Fruit fly (Drosophila melanogaster) whole organism, embryonic: ENCODE data around the gene Jhbp3.

Experiments
- BtbVII ChIP-seq: fragments of 200-800 bp; sonication (Bioruptor generic); optimal IDR thresholded peaks from 3 replicates; lab custom pipeline; 2017; ENCODE audit warnings: missing biosample characterization, mild to moderate bottlenecking, missing genetic modification characterization
- C15 ChIP-seq: fragments of 200-800 bp; sonication (Bioruptor generic); IDR thresholded peaks from 3 replicates; pipeline ENCODE4 v1.3.6; 2022; ENCODE audit warnings: missing biosample characterization, missing genetic modification characterization
- CG10147 ChIP-seq: fragments of 200-800 bp; sonication (Bioruptor generic); optimal IDR thresholded peaks from 2 replicates; lab custom pipeline; 2019; ENCODE audit warnings: missing biosample characterization, mild to moderate bottlenecking, missing genetic modification characterization, moderate library complexity
- CG10321 ChIP-seq: fragments of 200-800 bp; sonication (Bioruptor generic); IDR thresholded peaks from 2 replicates; pipeline ENCODE4 v1.3.6; 2022; ENCODE audit warnings: missing biosample characterization, missing genetic modification characterization
- CG10543 ChIP-seq: fragments of 200-800 bp; sonication (Bioruptor generic); optimal IDR thresholded peaks from 3 replicates; lab custom pipeline; 2017; ENCODE audit warnings: missing biosample characterization, mild to moderate bottlenecking, missing genetic modification characterization, moderate library complexity
- CG10959 ChIP-seq: fragments of 200-800 bp; sonication (Bioruptor generic); IDR thresholded peaks from 2 replicates; pipeline ENCODE4 v1.3.6; 2022; ENCODE audit warnings: missing biosample characterization, missing genetic modification characterization
- CG12744 ChIP-seq: fragments of 200-800 bp; sonication (Bioruptor generic); optimal IDR thresholded peaks from 2 replicates; lab custom pipeline; 2016; ENCODE audit warnings: missing biosample characterization, missing genetic modification characterization
- CG12769 ChIP-seq: fragments of 200-800 bp; sonication (Bioruptor generic); optimal IDR thresholded peaks from 2 replicates; lab custom pipeline; 2019; ENCODE audit warnings: missing biosample characterization, mild to moderate bottlenecking, missing genetic modification characterization, moderate library complexity
- CG13624 ChIP-seq: fragments of 200-800 bp; sonication (Bioruptor generic); optimal IDR thresholded peaks from 2 replicates; lab custom pipeline; 2016; ENCODE audit warnings: missing biosample characterization, missing genetic modification characterization
- CG15479 ChIP-seq: fragments of 200-800 bp; sonication (Bioruptor generic); optimal IDR thresholded peaks from 3 replicates; lab custom pipeline; 2019; ENCODE audit warnings: missing biosample characterization, mild to moderate bottlenecking, missing genetic modification characterization, moderate library complexity
- CG34376 ChIP-seq: fragments of 200-800 bp; sonication (Bioruptor generic); optimal IDR thresholded peaks from 2 replicates; lab custom pipeline; 2018; ENCODE audit warnings: missing biosample characterization, mild to moderate bottlenecking, missing genetic modification characterization
- CG8290 ChIP-seq, 3 experiments: fragments of 200-800 bp; sonication (Bioruptor generic); optimal IDR thresholded peaks; 2 replicates each; lab custom pipeline; 2016 to 2019; ENCODE audit warnings: missing biosample characterization in 3 of 3, missing genetic modification characterization in 3 of 3, mild to moderate bottlenecking in 2 of 3, moderate library complexity in 1 of 3
- CTCF ChIP-seq: fragments of 200-800 bp; sonication (Bioruptor generic); optimal IDR thresholded peaks from 2 replicates; lab custom pipeline; 2017; ENCODE audit warnings: missing biosample characterization, mild to moderate bottlenecking, missing genetic modification characterization, moderate library complexity
- D ChIP-seq, 2 experiments: fragments of 200-800 bp in 1 of 2; fragments of >200 bp in 1 of 2; sonication (Bioruptor generic) in 1 of 2; optimal IDR thresholded peaks; 2 replicates in 1 of 2; 3 replicates in 1 of 2; lab custom pipeline; 2017; ENCODE audit warnings: mild to moderate bottlenecking in 1 of 2, missing biosample characterization in 1 of 2, missing genetic modification characterization in 1 of 2, missing genetic modification reagents in 1 of 2
- D19B ChIP-seq: fragments of 200-800 bp; sonication (Bioruptor generic); optimal IDR thresholded peaks from 2 replicates; lab custom pipeline; 2017; ENCODE audit warnings: missing biosample characterization, mild to moderate bottlenecking, missing genetic modification characterization
- Deaf1 ChIP-seq: fragments of 200-800 bp; optimal IDR thresholded peaks from 3 replicates; lab custom pipeline; 2019; ENCODE audit warnings: missing biosample characterization, mild to moderate bottlenecking, missing genetic modification characterization, moderate library complexity
- E2f2 ChIP-seq: fragments of 200-800 bp; sonication (Bioruptor generic); IDR thresholded peaks from 2 replicates; pipeline ENCODE4 v1.3.6; 2022; ENCODE audit warnings: missing biosample characterization, missing genetic modification characterization
- Elba2 ChIP-seq: fragments of 200-800 bp; sonication (Bioruptor generic); optimal IDR thresholded peaks from 3 replicates; lab custom pipeline; 2016; ENCODE audit warnings: missing biosample characterization, missing genetic modification characterization
- HLHmδ ChIP-seq: fragments of 200-800 bp; sonication (Bioruptor generic); optimal IDR thresholded peaks from 2 replicates; lab custom pipeline; 2018; ENCODE audit warnings: missing biosample characterization, mild to moderate bottlenecking, missing genetic modification characterization, moderate library complexity
- Hsf ChIP-seq: fragments of 200-800 bp; sonication (Bioruptor generic); optimal IDR thresholded peaks from 3 replicates; lab custom pipeline; 2016; ENCODE audit warnings: missing biosample characterization, missing genetic modification characterization
- MESR4 ChIP-seq: fragments of 200-800 bp; sonication (Bioruptor generic); optimal IDR thresholded peaks from 2 replicates; lab custom pipeline; 2018; ENCODE audit warnings: missing biosample characterization, mild to moderate bottlenecking, missing genetic modification characterization, moderate library complexity
- Med ChIP-seq: fragments of 200-800 bp; sonication (Bioruptor generic); peaks from one replicate; lab custom pipeline; 2016; ENCODE audit warnings: missing biosample characterization, missing genetic modification characterization, mild to moderate bottlenecking, inconsistent platforms, moderate library complexity
- Spps ChIP-seq: fragments of 200-800 bp; sonication (Bioruptor generic); optimal IDR thresholded peaks from 2 replicates; lab custom pipeline; 2018; ENCODE audit warnings: missing biosample characterization, mild to moderate bottlenecking, missing genetic modification characterization
- YL-1 ChIP-seq: fragments of 200-800 bp; sonication (Bioruptor generic); optimal IDR thresholded peaks from 3 replicates; lab custom pipeline; 2017; ENCODE audit warnings: missing biosample characterization, mild to moderate bottlenecking, missing genetic modification characterization
- ase ChIP-seq: fragments of 200-800 bp; sonication (Bioruptor generic); IDR thresholded peaks from 3 replicates; pipeline ENCODE4 v1.3.6; 2022; ENCODE audit warnings: missing biosample characterization, missing genetic modification characterization
- bbx ChIP-seq: fragments of 200-800 bp; sonication (Bioruptor generic); IDR thresholded peaks from 2 replicates; pipeline ENCODE4 v1.3.6; 2022; ENCODE audit warnings: missing biosample characterization, missing genetic modification characterization; ENCODE audit not compliant: partially characterized antibody
- cg ChIP-seq: fragments of 200-800 bp; sonication (Bioruptor generic); optimal IDR thresholded peaks from 3 replicates; lab custom pipeline; 2019; ENCODE audit warnings: missing biosample characterization, mild to moderate bottlenecking, missing genetic modification characterization, moderate library complexity
- chif ChIP-seq, 2 experiments: fragments of 200-800 bp; sonication (Bioruptor generic); optimal IDR thresholded peaks; 3 replicates each; lab custom pipeline; 2016; ENCODE audit warnings: missing biosample characterization in 2 of 2, missing genetic modification characterization in 2 of 2
- chn ChIP-seq: fragments of 200-800 bp; sonication (Bioruptor generic); optimal IDR thresholded peaks from 2 replicates; lab custom pipeline; 2016; ENCODE audit warnings: missing biosample characterization, missing genetic modification characterization
- cwo ChIP-seq: fragments of 200-800 bp; sonication (Bioruptor generic); optimal IDR thresholded peaks from 3 replicates; lab custom pipeline; 2017; ENCODE audit warnings: missing biosample characterization, missing genetic modification characterization, mild to moderate bottlenecking, moderate library complexity, missing genetic modification reagents
- ewg ChIP-seq: fragments of 200-800 bp; sonication (Bioruptor generic); optimal IDR thresholded peaks from 3 replicates; lab custom pipeline; 2017; ENCODE audit warnings: mild to moderate bottlenecking, missing biosample characterization, missing genetic modification reagents, missing genetic modification characterization
- kay ChIP-seq: fragments of 200-800 bp; sonication (Bioruptor generic); optimal IDR thresholded peaks from 2 replicates; lab custom pipeline; 2016; ENCODE audit warnings: missing biosample characterization, missing genetic modification characterization
- luna ChIP-seq: fragments of 200-800 bp; sonication (Bioruptor generic); optimal IDR thresholded peaks from 2 replicates; lab custom pipeline; 2016; ENCODE audit warnings: missing biosample characterization, missing genetic modification characterization
- mirr ChIP-seq: fragments of 200-800 bp; sonication (Bioruptor generic); optimal IDR thresholded peaks from 3 replicates; lab custom pipeline; 2018; ENCODE audit warnings: missing biosample characterization, mild to moderate bottlenecking, missing genetic modification characterization
- nerfin-1 ChIP-seq: fragments of 200-800 bp; sonication (Bioruptor generic); optimal IDR thresholded peaks from 3 replicates; lab custom pipeline; 2019; ENCODE audit warnings: missing biosample characterization, mild to moderate bottlenecking, missing genetic modification characterization, moderate library complexity
- nmo ChIP-seq: fragments of 200-800 bp; sonication (Bioruptor generic); optimal IDR thresholded peaks from 2 replicates; lab custom pipeline; 2018; ENCODE audit warnings: missing biosample characterization, mild to moderate bottlenecking, missing genetic modification characterization, moderate library complexity
- nom ChIP-seq: fragments of 200-800 bp; sonication (Bioruptor generic); optimal IDR thresholded peaks from 2 replicates; lab custom pipeline; 2017; ENCODE audit warnings: missing biosample characterization, missing genetic modification characterization, mild to moderate bottlenecking, moderate library complexity, missing genetic modification reagents
- pros ChIP-seq: fragments of 200-800 bp; sonication (Bioruptor generic); optimal IDR thresholded peaks from 3 replicates; lab custom pipeline; 2019; ENCODE audit warnings: missing biosample characterization, mild to moderate bottlenecking, missing genetic modification characterization, moderate library complexity
- sd ChIP-seq: fragments of 200-800 bp; sonication (Bioruptor generic); optimal IDR thresholded peaks from 3 replicates; lab custom pipeline; 2018; ENCODE audit warnings: missing biosample characterization, mild to moderate bottlenecking, missing genetic modification characterization, moderate library complexity
- sug ChIP-seq: fragments of 200-800 bp; optimal IDR thresholded peaks from 2 replicates; lab custom pipeline; 2019; ENCODE audit warnings: missing biosample characterization, mild to moderate bottlenecking, missing genetic modification characterization, moderate library complexity
- tll ChIP-seq, 2 experiments: fragments of 200-800 bp in 1 of 2; fragments of >200 bp in 1 of 2; sonication (Bioruptor generic) in 1 of 2; optimal IDR thresholded peaks; 2 replicates each; lab custom pipeline; 2017 to 2019; ENCODE audit warnings: missing biosample characterization in 2 of 2, missing genetic modification characterization in 2 of 2, mild to moderate bottlenecking in 1 of 2, moderate library complexity in 1 of 2
- trem ChIP-seq: fragments of 200-800 bp; optimal IDR thresholded peaks from 3 replicates; lab custom pipeline; 2019; ENCODE audit warnings: missing biosample characterization, mild to moderate bottlenecking, missing genetic modification characterization, moderate library complexity
- wor ChIP-seq: fragments of 200-800 bp; sonication (Bioruptor generic); IDR thresholded peaks from 2 replicates; pipeline ENCODE4 v1.3.6; 2022; ENCODE audit warnings: missing biosample characterization, missing genetic modification characterization

The Jhbp3 gene

DNA sequence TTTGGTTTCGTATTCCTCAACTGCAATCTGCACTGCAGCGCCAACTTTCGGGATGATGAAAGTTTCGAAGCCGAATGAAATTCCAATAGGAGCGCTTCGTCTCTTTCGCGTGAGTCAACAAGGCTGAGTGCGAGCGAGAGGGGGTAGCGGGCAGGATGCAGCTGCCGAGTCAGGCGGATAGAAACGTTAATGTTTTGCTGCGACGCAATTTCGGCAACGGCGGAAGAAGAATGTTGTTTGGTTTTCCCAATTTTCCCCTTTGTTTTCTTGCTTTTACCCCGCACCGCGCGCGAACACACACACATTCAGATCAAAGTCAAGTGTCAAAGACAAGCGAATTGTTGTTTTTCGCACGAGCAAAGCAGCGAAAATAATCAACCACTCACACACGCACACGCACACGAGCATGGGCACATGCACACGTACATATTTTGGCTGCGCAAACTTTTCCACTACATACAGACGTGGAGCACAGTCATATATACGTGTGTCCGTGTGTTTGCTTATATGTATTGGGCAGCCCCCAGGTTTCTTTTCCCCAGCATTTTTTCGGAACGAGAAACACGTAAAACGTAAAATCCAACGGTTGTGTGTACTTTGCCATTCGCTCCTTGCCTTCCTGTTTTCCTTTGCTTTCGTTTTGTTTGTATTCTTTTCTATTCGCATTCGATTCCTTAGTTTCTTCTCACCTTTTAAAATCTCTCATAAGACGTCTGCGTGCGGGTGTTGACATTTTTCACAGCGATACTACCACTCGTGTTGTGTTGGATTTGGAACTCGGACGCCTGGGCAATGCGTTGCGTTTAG is 3.1 kb downstream of the Jhbp3 start:
- peak; percentile 78 for TF ChIP-seq sd (tag; lab: Kevin White, UChicago)
- peak; percentile 56 for TF ChIP-seq Deaf1 (tag; lab: Kevin White, UChicago)
- TF ChIP-seq sug (tag; lab: Kevin White, UChicago) = peak; percentile 53
- TF ChIP-seq ase = no peak
- no peak for TF ChIP-seq luna (GFP tag; lab: Kevin White, UChicago)
- TF ChIP-seq CG8290 (GFP tag; optimal IDR thresholded peaks at IDR 0.05; lab: Kevin White, UChicago) = no peak
- TF ChIP-seq CG8290 (tag; optimal IDR thresholded peaks at IDR 0.05; lab: Kevin White, UChicago) = peak in 1 of 2 experiments; percentile 62
- TF ChIP-seq CG10147 (GFP tag; lab: Kevin White, UChicago) = peak; percentile 27
- no peak for TF ChIP-seq CG10959
- no peak for TF ChIP-seq CG10321 (GFP tag; lab: Robert Waterston, UW)
- TF ChIP-seq kay (GFP tag; lab: Kevin White, UChicago) = peak; percentile 30
- no peak for TF ChIP-seq HLHmδ
- TF ChIP-seq CG10543 (GFP tag; lab: Kevin White, UChicago) = peak; percentile 69
- peak; percentile 58 for TF ChIP-seq YL-1 (GFP tag; lab: Kevin White, UChicago)
- peak; percentile 7 for TF ChIP-seq Hsf (GFP tag; lab: Kevin White, UChicago)
- TF ChIP-seq Med (GFP tag; lab: Kevin White, UChicago) = peak; percentile 63
- TF ChIP-seq CG34376 (GFP tag; lab: Kevin White, UChicago) = peak; percentile 53
- peak; percentile 95 for TF ChIP-seq MESR4 (GFP tag; lab: Kevin White, UChicago)
- TF ChIP-seq chn = peak; percentile 6
- TF ChIP-seq C15 (GFP tag; lab: Robert Waterston, UW) = no peak
- no peak for TF ChIP-seq D19B (GFP tag; lab: Kevin White, UChicago)
- TF ChIP-seq trem (tag; lab: Kevin White, UChicago) = no peak
- peak; percentile 28 for TF ChIP-seq pros
- TF ChIP-seq E2f2 = no peak
- TF ChIP-seq bbx (GFP tag; lab: Robert Waterston, UW) = no peak
- TF ChIP-seq CG13624 (GFP tag; lab: Kevin White, UChicago) = peak; percentile 84
- TF ChIP-seq mirr (GFP tag; lab: Kevin White, UChicago) = peak; percentile 63
- TF ChIP-seq CG12744 (GFP tag; lab: Kevin White, UChicago) = peak; percentile 7
- no peak for TF ChIP-seq D (optimal IDR thresholded peaks at IDR 0.05; lab: Kevin White, UChicago)
- no peak for TF ChIP-seq D (GFP tag; optimal IDR thresholded peaks at IDR 0.05; lab: Kevin White, UChicago)
- TF ChIP-seq nmo (GFP tag; lab: Kevin White, UChicago) = no peak
- TF ChIP-seq nom = peak; percentile 64
- peak; percentile 61 for TF ChIP-seq cwo (GFP tag; lab: Kevin White, UChicago)
- peak; percentile 98 for TF ChIP-seq cg (GFP tag; lab: Kevin White, UChicago)
- peak; percentile 72 for TF ChIP-seq CG12769 (tag; lab: Kevin White, UChicago)
- no peak for TF ChIP-seq chif (GFP tag; optimal IDR thresholded peaks at IDR 0.05; lab: Kevin White, UChicago)
- TF ChIP-seq Spps (tag; lab: Kevin White, UChicago) = no peak
- peak; percentile 29 to 45 for TF ChIP-seq tll (GFP tag; optimal IDR thresholded peaks at IDR 0.05; lab: Kevin White, UChicago)
- peak; percentile 70 for TF ChIP-seq nerfin-1
- TF ChIP-seq CG15479 (GFP tag; lab: Kevin White, UChicago) = peak; percentile 66
- TF ChIP-seq wor (GFP tag; lab: Robert Waterston, UW) = no peak
- TF ChIP-seq Elba2 (GFP tag; lab: Kevin White, UChicago) = peak; percentile 88
- TF ChIP-seq CTCF (GFP tag; lab: Kevin White, UChicago) = peak; percentile 70
- peak; percentile 1 for TF ChIP-seq ewg
- peak; percentile 52 for TF ChIP-seq BtbVII (GFP tag; lab: Kevin White, UChicago)
- TF ChIP-seq, all 482 proteins: peak for 28
